Worm (Caenorhabditis elegans): ENCODE results near the gene grl-8.

- no peak for TF ChIP-seq nhr-12 (tag; optimal IDR thresholded peaks at IDR 0.05)
- no peak for TF ChIP-seq nhr-76 (tag; optimal IDR thresholded peaks at IDR 0.05)
- no peak for TF ChIP-seq sptf-1 (tag; optimal IDR thresholded peaks at IDR 0.05)
- TF ChIP-seq nhr-28 (tag; optimal IDR thresholded peaks at IDR 0.05): no peak
- TF ChIP-seq elt-3 (tag; optimal IDR thresholded peaks at IDR 0.05): no peak
Observed at ce11 chrV:6727222-6727621, 5.7 kb downstream of the grl-8 start, which contains the start of gene ZC487.1.
